Worm (Caenorhabditis elegans) whole organism, L4/young adult: ENCODE data around the gene eif-3.F.

ENCODE experiments used
- W03F9.2 ChIP-seq: fragments of 150-350 bp; optimal IDR thresholded peaks from 2 replicates; lab custom pipeline; 2014; ENCODE audit warnings: missing biosample characterization, missing genetic modification characterization
- dao-5 ChIP-seq: sonication (generic microtip); optimal IDR thresholded peaks from 2 replicates; lab custom pipeline; 2016; ENCODE audit warnings: missing genotype, missing genetic modification characterization, moderate library complexity, missing compliant biosample characterization
- him-1 ChIP-seq: sonication (generic microtip); optimal IDR thresholded peaks from 2 replicates; lab custom pipeline; 2016; ENCODE audit warnings: missing genotype, missing genetic modification reagents, missing genetic modification characterization, missing compliant biosample characterization

DNA sequence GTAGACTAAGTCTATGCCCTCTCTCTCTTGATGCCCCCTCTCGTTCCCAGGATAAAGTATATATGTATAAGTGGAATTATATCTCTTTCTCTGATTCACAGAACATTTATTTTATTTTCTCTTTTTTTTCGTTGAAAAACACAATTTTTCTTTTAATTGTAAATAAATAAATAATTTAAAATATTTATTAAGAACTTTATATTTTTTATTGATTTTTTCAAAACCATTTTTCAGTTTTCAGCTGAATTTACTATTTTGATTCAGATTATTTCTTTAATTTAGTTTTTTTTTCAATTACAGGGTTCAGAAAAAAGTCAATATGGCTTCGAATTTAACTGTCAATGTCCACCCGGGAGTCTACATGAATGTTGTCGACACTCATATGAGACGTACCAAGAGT, at the start of gene eif-3.F:
- TF ChIP-seq W03F9.2 (tag; lab: Kevin White, UChicago) (no peak), him-1 (no peak), dao-5 (no peak)
